Worm (Caenorhabditis elegans) whole organism, L4/young adult: ENCODE measurements around the gene Y51A2B.16.

ENCODE experiments used
- W03F9.2 ChIP-seq: fragments of 150-350 bp; optimal IDR thresholded peaks from 2 replicates; lab custom pipeline; 2014; ENCODE audit warnings: missing biosample characterization, missing genetic modification characterization
- dao-5 ChIP-seq: sonication (generic microtip); optimal IDR thresholded peaks from 2 replicates; lab custom pipeline; 2016; ENCODE audit warnings: missing genotype, missing genetic modification characterization, moderate library complexity, missing compliant biosample characterization
- him-1 ChIP-seq: sonication (generic microtip); optimal IDR thresholded peaks from 2 replicates; lab custom pipeline; 2016; ENCODE audit warnings: missing genotype, missing genetic modification reagents, missing genetic modification characterization, missing compliant biosample characterization

ce11 chrV:18412887-18413286 is 15.2 kb upstream of the Y51A2B.16 start, which contains the start of gene ZK262.2:
- TF ChIP-seq dao-5 (tag; lab: Kevin White, UChicago) = no peak
- TF ChIP-seq him-1 (tag; lab: Kevin White, UChicago) = no peak
- TF ChIP-seq W03F9.2 (tag; lab: Kevin White, UChicago) = no peak
